Worm (Caenorhabditis elegans) whole organism, midembryonic: ENCODE measurements around the gene C35D10.10.

Source experiments
- T22C8.4 ChIP-seq: fragments of 200-800 bp; sonication (Bioruptor generic); IDR thresholded peaks from 2 replicates; pipeline ENCODE4 v1.3.6; 2022; ENCODE audit warnings: missing genetic modification characterization, missing compliant biosample characterization
- cog-1 ChIP-seq: sonication (generic microtip); optimal IDR thresholded peaks from 2 replicates; lab custom pipeline; 2016; ENCODE audit warnings: missing genetic modification characterization, missing compliant biosample characterization
- flt-1 ChIP-seq: fragments of 200-800 bp; sonication (Bioruptor generic); IDR thresholded peaks from 2 replicates; pipeline ENCODE4 v1.3.6; 2022; ENCODE audit warnings: missing genetic modification characterization, missing compliant biosample characterization
- klf-2 ChIP-seq: fragments of 200-800 bp; sonication (Bioruptor generic); conservative IDR thresholded peaks from 2 replicates; pipeline ENCODE4 v1.3.6; 2022; ENCODE audit warnings: missing genetic modification reagents, missing genetic modification characterization, missing compliant biosample characterization
- med-1 ChIP-seq: sonication (generic microtip); optimal IDR thresholded peaks from 2 replicates; lab custom pipeline; 2017; ENCODE audit warnings: missing genetic modification characterization, mild to moderate bottlenecking, missing compliant biosample characterization, antibody characterized with exemption, missing genetic modification reagents; ENCODE audit not compliant: insufficient read depth
- ref-1 ChIP-seq: fragments of 200-800 bp; sonication (Bioruptor generic); conservative IDR thresholded peaks from 2 replicates; pipeline ENCODE4 v1.3.6; 2022; ENCODE audit warnings: missing genetic modification reagents, missing genetic modification characterization, missing compliant biosample characterization
- tab-1 ChIP-seq: fragments of 200-800 bp; sonication (Bioruptor generic); IDR thresholded peaks from 2 replicates; pipeline ENCODE4 v1.3.6; 2022; ENCODE audit warnings: missing genetic modification characterization, missing compliant biosample characterization
- ztf-29 ChIP-seq: fragments of 200-800 bp; sonication (Bioruptor generic); IDR thresholded peaks from 2 replicates; pipeline ENCODE4 v1.3.6; 2022; ENCODE audit warnings: missing genetic modification reagents, missing genetic modification characterization, missing compliant biosample characterization

- no peak for TF ChIP-seq cog-1
- no peak for TF ChIP-seq med-1 (GFP tag; lab: Kevin White, UChicago)
- TF ChIP-seq klf-2 (GFP tag; lab: Robert Waterston, UW): no peak
- TF ChIP-seq flt-1 (GFP tag; lab: Robert Waterston, UW): no peak
- no peak for TF ChIP-seq tab-1
- no peak for TF ChIP-seq ztf-29 (GFP tag; lab: Robert Waterston, UW)
- no peak for TF ChIP-seq T22C8.4 (GFP tag; lab: Robert Waterston, UW)
- no peak for TF ChIP-seq ref-1 (GFP tag; lab: Robert Waterston, UW)
Observed at ce11 chrIII:4830207-4830606, 31.4 kb downstream of the C35D10.10 start, which contains the start of gene nspd-9.
